Worm (Caenorhabditis elegans) whole organism, L4 larva: ENCODE measurements around the gene fsn-1.

Experiments used
- F44E2.7 ChIP-seq: fragments of 200-800 bp; sonication (Bioruptor generic); IDR thresholded peaks from 2 replicates; pipeline ENCODE4 v2.1.2; 2022; ENCODE audit warnings: missing genetic modification characterization, missing compliant biosample characterization
- F49E8.2 ChIP-seq: sonication (generic microtip); optimal IDR thresholded peaks from 2 replicates; lab custom pipeline; 2016; ENCODE audit warnings: missing compliant biosample characterization, mild to moderate bottlenecking, missing genetic modification characterization, borderline replicate concordance
- T26A8.4 ChIP-seq: fragments of 200-800 bp; sonication (Bioruptor generic); IDR thresholded peaks from 2 replicates; pipeline ENCODE4 v1.3.6; 2022; ENCODE audit warnings: missing genetic modification characterization, missing compliant biosample characterization
- Y105C5A.15 ChIP-seq: fragments of 200-800 bp; sonication (Bioruptor generic); IDR thresholded peaks from 2 replicates; pipeline ENCODE4 v1.3.6; 2022; ENCODE audit warnings: missing genetic modification characterization, missing compliant biosample characterization
- Y75B8A.6 ChIP-seq: fragments of 200-800 bp; sonication (Bioruptor generic); IDR thresholded peaks from 2 replicates; pipeline ENCODE4 v1.3.6; 2022; ENCODE audit warnings: missing genetic modification reagents, missing genetic modification characterization, missing compliant biosample characterization
- ZK337.2 ChIP-seq: fragments of 200-800 bp; sonication (Bioruptor generic); IDR thresholded peaks from 2 replicates; pipeline ENCODE4 v1.3.6; 2022; ENCODE audit warnings: missing genetic modification reagents, missing genetic modification characterization, missing compliant biosample characterization
- aly-2 ChIP-seq: sonication (generic microtip); optimal IDR thresholded peaks from 2 replicates; lab custom pipeline; 2018; ENCODE audit warnings: missing biosample characterization, missing genetic modification characterization
- ama-1 ChIP-seq: fragments of 150-350 bp; optimal IDR thresholded peaks from 2 replicates; lab custom pipeline; 2014; ENCODE audit warnings: inconsistent platforms, mixed read lengths
- attf-4 ChIP-seq: sonication (generic microtip); optimal IDR thresholded peaks from 3 replicates; lab custom pipeline; 2017; ENCODE audit warnings: missing biosample characterization, missing genetic modification characterization
- ceh-28 ChIP-seq: fragments of 150-350 bp; optimal IDR thresholded peaks from 2 replicates; lab custom pipeline; 2014; ENCODE audit warnings: missing biosample characterization, missing genetic modification reagents, missing genetic modification characterization
- ceh-32 ChIP-seq: sonication (generic microtip); optimal IDR thresholded peaks from 2 replicates; lab custom pipeline; 2016; ENCODE audit warnings: mild to moderate bottlenecking, missing genetic modification characterization, missing compliant biosample characterization; ENCODE audit not compliant: poor library complexity
- ceh-44 ChIP-seq: fragments of 200-800 bp; sonication (Bioruptor generic); IDR thresholded peaks from 2 replicates; pipeline ENCODE4 v1.3.6; 2022; ENCODE audit warnings: missing genetic modification reagents, missing genetic modification characterization, missing compliant biosample characterization
- ceh-62 ChIP-seq: sonication (generic microtip); optimal IDR thresholded peaks from 2 replicates; lab custom pipeline; 2017; ENCODE audit warnings: missing biosample characterization, missing genetic modification characterization
- ceh-82 ChIP-seq: sonication (generic microtip); optimal IDR thresholded peaks from 2 replicates; lab custom pipeline; 2017; ENCODE audit warnings: missing biosample characterization, missing genetic modification characterization
- cey-2 ChIP-seq: sonication (generic microtip); optimal IDR thresholded peaks from 3 replicates; lab custom pipeline; 2017; ENCODE audit warnings: missing genetic modification characterization, mild to moderate bottlenecking, missing compliant biosample characterization, antibody characterized with exemption, borderline replicate concordance; ENCODE audit not compliant: insufficient read depth
- ctbp-1 ChIP-seq: fragments of 200-800 bp; sonication (Bioruptor generic); IDR thresholded peaks from 2 replicates; pipeline ENCODE4 v1.3.6; 2022; ENCODE audit warnings: missing genetic modification reagents, missing genetic modification characterization, missing compliant biosample characterization
- daf-12 ChIP-seq: fragments of 150-350 bp; optimal IDR thresholded peaks from 2 replicates; lab custom pipeline; 2014; ENCODE audit warnings: missing biosample characterization, missing genetic modification reagents, missing genetic modification characterization
- daf-16 ChIP-seq, 3 experiments: sonication (generic microtip); optimal IDR thresholded peaks; 2 replicates each; lab custom pipeline; 2016 to 2017; ENCODE audit warnings: missing genetic modification characterization in 3 of 3, missing genetic modification reagents in 3 of 3, mild to moderate bottlenecking in 2 of 3, missing compliant biosample characterization in 2 of 3, missing biosample characterization in 1 of 3, moderate library complexity in 1 of 3
- daf-19 ChIP-seq: fragments of 200-800 bp; sonication (Bioruptor generic); conservative IDR thresholded peaks from 2 replicates; pipeline ENCODE4 v1.3.6; 2022; ENCODE audit warnings: missing genetic modification characterization, missing compliant biosample characterization
- dmd-8 ChIP-seq: fragments of 200-800 bp; sonication (Bioruptor generic); IDR thresholded peaks from 2 replicates; pipeline ENCODE4 v1.3.6; 2022; ENCODE audit warnings: missing genetic modification characterization, missing compliant biosample characterization
- dpl-1 ChIP-seq: fragments of 150-350 bp; optimal IDR thresholded peaks from 2 replicates; lab custom pipeline; 2014; ENCODE audit warnings: missing biosample characterization, missing genetic modification reagents, missing genetic modification characterization
- duxl-1 ChIP-seq: sonication (generic microtip); optimal IDR thresholded peaks from 2 replicates; lab custom pipeline; 2016; ENCODE audit warnings: mild to moderate bottlenecking, missing genetic modification characterization, moderate library complexity, missing compliant biosample characterization; ENCODE audit not compliant: poor library complexity
- dve-1 ChIP-seq: sonication (generic microtip); optimal IDR thresholded peaks from 2 replicates; lab custom pipeline; 2017; ENCODE audit warnings: antibody characterized with exemption, mild to moderate bottlenecking, missing genetic modification characterization, missing compliant biosample characterization; ENCODE audit not compliant: insufficient read depth
- fkh-10 ChIP-seq: fragments of 150-350 bp; optimal IDR thresholded peaks from 2 replicates; lab custom pipeline; 2014; ENCODE audit warnings: missing biosample characterization, missing genetic modification reagents, missing genetic modification characterization
- gei-8 ChIP-seq: fragments of 200-800 bp; sonication (Bioruptor generic); optimal IDR thresholded peaks from 2 replicates; lab custom pipeline; 2018; ENCODE audit warnings: mild to moderate bottlenecking, missing genetic modification characterization, missing compliant biosample characterization
- hif-1 ChIP-seq, 2 experiments: sonication (generic microtip); optimal IDR thresholded peaks; 2 replicates each; lab custom pipeline; 2016 to 2017; ENCODE audit warnings: missing compliant biosample characterization in 2 of 2, missing genetic modification characterization in 2 of 2, missing genetic modification reagents in 2 of 2, missing genotype in 2 of 2, mild to moderate bottlenecking in 1 of 2
- hlh-11 ChIP-seq: fragments of 200-800 bp; sonication (Bioruptor generic); optimal IDR thresholded peaks from 2 replicates; lab custom pipeline; 2018; ENCODE audit warnings: mild to moderate bottlenecking, missing genetic modification characterization, missing compliant biosample characterization
- hlh-30 ChIP-seq: sonication (generic microtip); optimal IDR thresholded peaks from 2 replicates; lab custom pipeline; 2017; ENCODE audit warnings: antibody characterized with exemption, mild to moderate bottlenecking, missing genetic modification characterization, missing compliant biosample characterization; ENCODE audit not compliant: insufficient read depth
- hmg-1.1 ChIP-seq: fragments of 200-800 bp; sonication (Bioruptor generic); IDR thresholded peaks from 2 replicates; pipeline ENCODE4 v1.3.6; 2022; ENCODE audit warnings: missing genetic modification reagents, missing genetic modification characterization, missing compliant biosample characterization
- jun-1 ChIP-seq: fragments of 150-350 bp; optimal IDR thresholded peaks from 2 replicates; lab custom pipeline; 2014; ENCODE audit warnings: missing biosample characterization, missing genetic modification reagents, missing genetic modification characterization
- lin-1 ChIP-seq: fragments of 200-800 bp; sonication (Bioruptor generic); IDR thresholded peaks from 2 replicates; pipeline ENCODE4 v1.3.6; 2022; ENCODE audit warnings: missing genetic modification reagents, missing genetic modification characterization, missing compliant biosample characterization
- lin-15B ChIP-seq: fragments of 150-350 bp; sonication (generic microtip); optimal IDR thresholded peaks from 3 replicates; lab custom pipeline; 2014; ENCODE audit warnings: missing biosample characterization, missing genetic modification characterization
- mxl-3 ChIP-seq: fragments of 200-800 bp; sonication (Bioruptor generic); optimal IDR thresholded peaks from 2 replicates; lab custom pipeline; 2018; ENCODE audit warnings: mild to moderate bottlenecking, missing genetic modification characterization, missing compliant biosample characterization
- nhr-10 ChIP-seq: fragments of 150-350 bp; optimal IDR thresholded peaks from 2 replicates; lab custom pipeline; 2014; ENCODE audit warnings: missing biosample characterization, missing genetic modification characterization
- nhr-102 ChIP-seq: sonication (generic microtip); optimal IDR thresholded peaks from 2 replicates; lab custom pipeline; 2016; ENCODE audit warnings: mild to moderate bottlenecking, missing genetic modification characterization, moderate library complexity, missing compliant biosample characterization
- nhr-237 ChIP-seq: sonication (generic microtip); optimal IDR thresholded peaks from 2 replicates; lab custom pipeline; 2017; ENCODE audit warnings: missing biosample characterization, missing genetic modification characterization
- nhr-25 ChIP-seq: sonication (generic microtip); optimal IDR thresholded peaks from 2 replicates; lab custom pipeline; 2017; ENCODE audit warnings: missing genetic modification characterization, mild to moderate bottlenecking, missing compliant biosample characterization, antibody characterized with exemption, moderate library complexity, borderline replicate concordance; ENCODE audit not compliant: insufficient read depth
- nhr-28 ChIP-seq: fragments of 150-350 bp; optimal IDR thresholded peaks from 2 replicates; lab custom pipeline; 2014; ENCODE audit warnings: missing biosample characterization, missing genetic modification characterization
- nhr-48 ChIP-seq: sonication (generic microtip); optimal IDR thresholded peaks from 2 replicates; lab custom pipeline; 2016; ENCODE audit warnings: mild to moderate bottlenecking, missing genetic modification characterization, missing compliant biosample characterization
- nhr-76 ChIP-seq: fragments of 150-350 bp; optimal IDR thresholded peaks from 2 replicates; lab custom pipeline; 2014; ENCODE audit warnings: missing biosample characterization, missing genetic modification characterization
- sdz-12 ChIP-seq: fragments of 200-800 bp; sonication (Bioruptor generic); optimal IDR thresholded peaks from 2 replicates; lab custom pipeline; 2018; ENCODE audit warnings: mild to moderate bottlenecking, missing genetic modification characterization, missing compliant biosample characterization
- snpc-1.2 ChIP-seq: fragments of 200-800 bp; sonication (Bioruptor generic); IDR thresholded peaks from 2 replicates; pipeline ENCODE4 v1.3.6; 2022; ENCODE audit warnings: missing genetic modification reagents, missing genetic modification characterization, missing compliant biosample characterization
- spr-3 ChIP-seq: fragments of 200-800 bp; sonication (Bioruptor generic); optimal IDR thresholded peaks from 2 replicates; lab custom pipeline; 2018; ENCODE audit warnings: mild to moderate bottlenecking, missing genetic modification characterization, missing compliant biosample characterization
- unc-62 ChIP-seq, 3 experiments: fragments of 150-350 bp in 1 of 3; sonication (generic microtip); optimal IDR thresholded peaks in 2 of 3; peaks in 1 of 3; 1 replicate in 1 of 3; 2 replicates in 2 of 3; lab custom pipeline; 2014 to 2017; ENCODE audit warnings: missing biosample characterization in 3 of 3, missing genetic modification characterization in 3 of 3, missing genetic modification reagents in 3 of 3, missing genotype in 1 of 3
- vab-7 ChIP-seq: fragments of 200-800 bp; sonication (Bioruptor generic); IDR thresholded peaks from 2 replicates; pipeline ENCODE4 v1.3.6; 2022; ENCODE audit warnings: missing genetic modification reagents, missing genetic modification characterization, missing compliant biosample characterization
- ztf-7 ChIP-seq: fragments of 150-350 bp; optimal IDR thresholded peaks from 2 replicates; lab custom pipeline; 2014; ENCODE audit warnings: missing biosample characterization, missing genetic modification characterization

Gene fsn-1

DNA sequence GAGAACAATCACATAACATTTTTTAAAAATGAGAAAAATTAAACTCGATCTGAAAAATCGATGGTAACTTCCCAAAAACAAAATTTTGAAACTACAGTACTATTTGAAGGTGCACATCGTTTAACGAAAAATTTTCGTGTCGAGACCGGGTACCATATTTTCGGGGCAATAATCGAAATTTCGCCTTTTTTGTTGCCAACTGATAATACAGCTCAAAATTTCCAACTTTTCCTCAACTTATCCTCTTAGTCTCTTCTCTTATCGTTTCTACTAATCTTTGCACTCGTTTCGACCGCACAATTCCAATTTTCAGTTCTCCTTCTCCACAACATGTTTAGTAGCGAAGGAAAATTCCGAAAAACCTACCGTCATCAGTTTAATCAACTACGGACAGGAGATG, 30.2 kb upstream of the fsn-1 start, which contains the start of gene rom-1:
Gene rom-1, plus strand, starts transcription at position 301 of the 400 bp plus-strand sequence.
- no peak for TF ChIP-seq sdz-12
- no peak for TF ChIP-seq T26A8.4 (GFP tag; lab: Robert Waterston, UW)
- no peak for TF ChIP-seq dpl-1 (GFP tag; lab: Kevin White, UChicago)
- TF ChIP-seq ceh-44 (GFP tag; lab: Robert Waterston, UW): no peak
- no peak for TF ChIP-seq spr-3 (GFP tag; lab: Kevin White, UChicago)
- no peak for TF ChIP-seq ceh-32 (tag; lab: Kevin White, UChicago)
- TF ChIP-seq ZK337.2 (GFP tag; lab: Robert Waterston, UW): no peak
- no peak for TF ChIP-seq jun-1 (tag; lab: Kevin White, UChicago)
- TF ChIP-seq ctbp-1: no peak
- TF ChIP-seq lin-1 (GFP tag; lab: Robert Waterston, UW): no peak
- TF ChIP-seq nhr-10: no peak
- TF ChIP-seq hmg-1.1 (GFP tag; lab: Robert Waterston, UW): no peak
- no peak for TF ChIP-seq Y75B8A.6 (GFP tag; lab: Robert Waterston, UW)
- no peak for TF ChIP-seq nhr-102
- no peak for TF ChIP-seq hif-1 (tag; optimal IDR thresholded peaks at IDR 0.05; lab: Kevin White, UChicago)
- TF ChIP-seq ztf-7 (tag; lab: Kevin White, UChicago): no peak
- TF ChIP-seq dve-1 (tag; lab: Kevin White, UChicago): no peak
- no peak for TF ChIP-seq vab-7 (GFP tag; lab: Robert Waterston, UW)

- TF ChIP-seq ama-1 (lab: Kevin White, UChicago) (no peak), ceh-28 (tag; lab: Kevin White, UChicago) (no peak), Y105C5A.15 (GFP tag; lab: Robert Waterston, UW) (no peak), nhr-102 (no peak), daf-12 (tag; lab: Kevin White, UChicago) (no peak), cey-2 (no peak), snpc-1.2 (no peak), ZK337.2 (GFP tag; lab: Robert Waterston, UW) (no peak), hlh-11 (tag; lab: Kevin White, UChicago) (no peak), attf-4 (tag; lab: Kevin White, UChicago) (no peak), F49E8.2 (tag; lab: Kevin White, UChicago) (no peak), lin-15B (no peak), hlh-30 (tag; lab: Kevin White, UChicago) (no peak), Y75B8A.6 (GFP tag; lab: Robert Waterston, UW) (no peak), daf-19 (GFP tag; lab: Robert Waterston, UW) (no peak), duxl-1 (tag; lab: Kevin White, UChicago) (no peak), gei-8 (GFP tag; lab: Kevin White, UChicago) (no peak), daf-16 (GFP tag; optimal IDR thresholded peaks at IDR 0.05; lab: Kevin White, UChicago) (no peak), daf-16 (tag; optimal IDR thresholded peaks at IDR 0.05; lab: Kevin White, UChicago) (no peak), nhr-10 (no peak)
Measured at ce11 chrIII:4909938-4910337, 27.2 kb upstream of the fsn-1 start, which contains the start of gene F26F4.12. Gene F26F4.12 (minus strand): TSS chrIII:4910038.

- no peak for TF ChIP-seq fkh-10
- TF ChIP-seq unc-62 (GFP tag; optimal IDR thresholded peaks at IDR 0.05 in 1 of 2; lab: Kevin White, UChicago): no peak
- no peak for TF ChIP-seq unc-62 (tag; optimal IDR thresholded peaks at IDR 0.05; lab: Kevin White, UChicago)
- TF ChIP-seq nhr-76 (tag; lab: Kevin White, UChicago): no peak
- TF ChIP-seq mxl-3 (GFP tag; lab: Kevin White, UChicago): no peak
- no peak for TF ChIP-seq ceh-44 (GFP tag; lab: Robert Waterston, UW)
- no peak for TF ChIP-seq ceh-62 (tag; lab: Kevin White, UChicago)
- TF ChIP-seq nhr-25 (tag; lab: Kevin White, UChicago): no peak
- no peak for TF ChIP-seq nhr-237
- no peak for TF ChIP-seq duxl-1 (tag; lab: Kevin White, UChicago)
- TF ChIP-seq nhr-28: no peak
- no peak for TF ChIP-seq nhr-48 (tag; lab: Kevin White, UChicago)
- TF ChIP-seq F44E2.7 (GFP tag; lab: Robert Waterston, UW): no peak
- no peak for TF ChIP-seq ctbp-1
- no peak for TF ChIP-seq aly-2 (tag; lab: Kevin White, UChicago)
- TF ChIP-seq gei-8 (GFP tag; lab: Kevin White, UChicago): no peak
- no peak for TF ChIP-seq ceh-82
- no peak for TF ChIP-seq dmd-8 (GFP tag; lab: Robert Waterston, UW)
- TF ChIP-seq dpl-1 (GFP tag; lab: Kevin White, UChicago): no peak
Measured at ce11 chrIII:4910956-4911355, 26.2 kb upstream of the fsn-1 start, which contains the start of gene F26F4.2. Gene F26F4.2 (plus strand): TSS chrIII:4911256.
